Fruit fly (Drosophila melanogaster) whole organism, wandering third instar larva: ENCODE results near the gene Irbp18.

ENCODE experiments used
- Abd-B ChIP-seq: fragments of >200 bp; optimal IDR thresholded peaks from 2 replicates; lab custom pipeline; 2017; ENCODE audit warnings: missing biosample characterization, missing genetic modification characterization
- CG32264 ChIP-seq: fragments of 200-800 bp; sonication (Bioruptor generic); optimal IDR thresholded peaks from 2 replicates; lab custom pipeline; 2016; ENCODE audit warnings: missing biosample characterization, missing genetic modification characterization
- CG9705 ChIP-seq: fragments of 200-800 bp; sonication (Bioruptor generic); optimal IDR thresholded peaks from 2 replicates; lab custom pipeline; 2018; ENCODE audit warnings: missing biosample characterization, mild to moderate bottlenecking, missing genetic modification characterization
- CrebA ChIP-seq: fragments of 200-800 bp; sonication (Bioruptor generic); optimal IDR thresholded peaks from 2 replicates; lab custom pipeline; 2016; ENCODE audit warnings: missing biosample characterization, mild to moderate bottlenecking, missing genetic modification characterization, borderline replicate concordance
- Dfd ChIP-seq: fragments of >200 bp; optimal IDR thresholded peaks from 2 replicates; lab custom pipeline; 2017; ENCODE audit warnings: missing biosample characterization, missing genetic modification characterization
- Dif ChIP-seq: fragments of 200-275, 200-300 bp; sonication (Bioruptor generic); optimal IDR thresholded peaks from 2 replicates; lab custom pipeline; 2018; ENCODE audit warnings: missing biosample characterization, missing genetic modification characterization; ENCODE audit not compliant: partially characterized antibody
- GATAd ChIP-seq: sonication (Bioruptor generic); optimal IDR thresholded peaks from 2 replicates; lab custom pipeline; 2016; ENCODE audit warnings: missing biosample characterization, missing genetic modification characterization
- HLH106 ChIP-seq: fragments of 200-800 bp; optimal IDR thresholded peaks from 3 replicates; lab custom pipeline; 2019; ENCODE audit warnings: missing biosample characterization, mild to moderate bottlenecking, missing genetic modification characterization, moderate library complexity
- Hnf4 ChIP-seq: fragments of 200-800 bp; sonication (Bioruptor generic); optimal IDR thresholded peaks from 2 replicates; lab custom pipeline; 2016; ENCODE audit warnings: missing biosample characterization, mild to moderate bottlenecking, missing genetic modification characterization
- Hr78 ChIP-seq: fragments of >200 bp; optimal IDR thresholded peaks from 2 replicates; lab custom pipeline; 2017; ENCODE audit warnings: missing biosample characterization, missing genetic modification characterization
- Hr83 ChIP-seq: fragments of 200-300 bp; sonication (Bioruptor generic); optimal IDR thresholded peaks from 2 replicates; lab custom pipeline; 2016; ENCODE audit warnings: missing biosample characterization, mild to moderate bottlenecking, missing genetic modification characterization, moderate library complexity; ENCODE audit not compliant: poor library complexity, severe bottlenecking
- Jra ChIP-seq: sonication (Bioruptor generic); optimal IDR thresholded peaks from 2 replicates; lab custom pipeline; 2016; ENCODE audit warnings: missing biosample characterization, missing genetic modification characterization
- Mio ChIP-seq: sonication (Bioruptor generic); optimal IDR thresholded peaks from 2 replicates; lab custom pipeline; 2016; ENCODE audit warnings: missing biosample characterization, missing genetic modification characterization
- Myc ChIP-seq: fragments of >200 bp; optimal IDR thresholded peaks from 2 replicates; lab custom pipeline; 2017
- N ChIP-seq: fragments of >200 bp; optimal IDR thresholded peaks from 2 replicates; lab custom pipeline; 2018; ENCODE audit warnings: missing biosample characterization, missing external identifiers, missing genetic modification characterization
- OdsH ChIP-seq: fragments of 200-800 bp; sonication (Bioruptor generic); optimal IDR thresholded peaks from 2 replicates; lab custom pipeline; 2016; ENCODE audit warnings: missing biosample characterization, mild to moderate bottlenecking, missing genetic modification characterization
- Rel ChIP-seq, 2 experiments: fragments of 200-800 bp; sonication (Bioruptor generic) in 1 of 2; optimal IDR thresholded peaks; 2 replicates in 1 of 2; 3 replicates in 1 of 2; lab custom pipeline; 2016 to 2019; ENCODE audit warnings: mild to moderate bottlenecking in 2 of 2, missing biosample characterization in 2 of 2, missing genetic modification characterization in 2 of 2, moderate library complexity in 1 of 2
- Sp1 ChIP-seq: fragments of 200-800 bp; sonication (Bioruptor generic); optimal IDR thresholded peaks from 3 replicates; lab custom pipeline; 2019; ENCODE audit warnings: missing biosample characterization, mild to moderate bottlenecking, missing genetic modification characterization, moderate library complexity
- Vsx2 ChIP-seq: fragments of 200-300, 225-300 bp; sonication (Bioruptor generic); optimal IDR thresholded peaks from 2 replicates; lab custom pipeline; 2018; ENCODE audit warnings: missing biosample characterization, missing genetic modification characterization; ENCODE audit not compliant: partially characterized antibody
- br ChIP-seq: fragments of 200-800 bp; sonication (Bioruptor generic); optimal IDR thresholded peaks from 2 replicates; lab custom pipeline; 2016; ENCODE audit warnings: missing biosample characterization, missing genetic modification characterization
- brk ChIP-seq: fragments of 200-800 bp; sonication (Bioruptor generic); optimal IDR thresholded peaks from 2 replicates; lab custom pipeline; 2016; ENCODE audit warnings: missing biosample characterization, mild to moderate bottlenecking, missing genetic modification characterization
- dl ChIP-seq, 2 experiments: fragments of 175-275, 200-275 bp in 1 of 2; fragments of 200-275 bp in 1 of 2; sonication (Bioruptor generic); optimal IDR thresholded peaks; lab custom pipeline; 2018; ENCODE audit warnings: mild to moderate bottlenecking in 2 of 2, missing biosample characterization in 2 of 2, missing genetic modification characterization in 2 of 2, moderate library complexity in 2 of 2; ENCODE audit not compliant: partially characterized antibody in 2 of 2, insufficient read depth in 1 of 2
- dmrt93B ChIP-seq: fragments of 200-800 bp; sonication (Bioruptor generic); optimal IDR thresholded peaks from 2 replicates; lab custom pipeline; 2018; ENCODE audit warnings: missing biosample characterization, mild to moderate bottlenecking, missing genetic modification characterization
- dsf ChIP-seq: sonication (Bioruptor generic); optimal IDR thresholded peaks from 2 replicates; lab custom pipeline; 2016; ENCODE audit warnings: missing biosample characterization, missing genetic modification characterization, borderline replicate concordance
- ey ChIP-seq: fragments of 200-800 bp; sonication (Bioruptor generic); optimal IDR thresholded peaks from 2 replicates; lab custom pipeline; 2016; ENCODE audit warnings: missing biosample characterization, missing genetic modification characterization
- foxo ChIP-seq, 2 experiments: fragments of 200-800 bp; sonication (Bioruptor generic); optimal IDR thresholded peaks; 2 replicates in 1 of 2; 3 replicates in 1 of 2; lab custom pipeline; 2016 to 2017; ENCODE audit warnings: missing biosample characterization in 2 of 2, missing genetic modification characterization in 2 of 2
- fru ChIP-seq: fragments of 200-800 bp; sonication (Bioruptor generic); optimal IDR thresholded peaks from 3 replicates; lab custom pipeline; 2016; ENCODE audit warnings: missing biosample characterization, mild to moderate bottlenecking, missing genetic modification characterization
- h ChIP-seq: fragments of 200-800 bp; sonication (Bioruptor generic); optimal IDR thresholded peaks from 3 replicates; lab custom pipeline; 2016; ENCODE audit warnings: missing biosample characterization, mild to moderate bottlenecking, missing genetic modification characterization
- jim ChIP-seq: fragments of 175-275, 200-325 bp; sonication (Bioruptor generic); optimal IDR thresholded peaks from 2 replicates; lab custom pipeline; 2016; ENCODE audit warnings: missing biosample characterization, mild to moderate bottlenecking, missing genetic modification characterization
- pan ChIP-seq: fragments of >200 bp; optimal IDR thresholded peaks from 2 replicates; lab custom pipeline; 2017
- psq ChIP-seq: fragments of 200-800 bp; sonication (Bioruptor generic); optimal IDR thresholded peaks from 3 replicates; lab custom pipeline; 2017; ENCODE audit warnings: missing biosample characterization, mild to moderate bottlenecking, missing genetic modification characterization, moderate library complexity
- rgr ChIP-seq: fragments of 200-800 bp; sonication (Bioruptor generic); optimal IDR thresholded peaks from 3 replicates; lab custom pipeline; 2016; ENCODE audit warnings: missing biosample characterization, mild to moderate bottlenecking, missing genetic modification characterization
- sage ChIP-seq: fragments of 200-800 bp; sonication (Bioruptor generic); optimal IDR thresholded peaks from 2 replicates; lab custom pipeline; 2016; ENCODE audit warnings: missing biosample characterization, mild to moderate bottlenecking, missing genetic modification characterization
- sv ChIP-seq: fragments of 200-800 bp; sonication (Bioruptor generic); optimal IDR thresholded peaks from 3 replicates; lab custom pipeline; 2016; ENCODE audit warnings: missing biosample characterization, missing genetic modification characterization
- tai ChIP-seq: sonication (Bioruptor generic); optimal IDR thresholded peaks from 2 replicates; lab custom pipeline; 2016; ENCODE audit warnings: missing biosample characterization, missing genetic modification characterization
- usp ChIP-seq: fragments of >200 bp; optimal IDR thresholded peaks from 2 replicates; lab custom pipeline; 2017; ENCODE audit warnings: missing biosample characterization, missing genetic modification characterization
- woc ChIP-seq: sonication (Bioruptor generic); optimal IDR thresholded peaks from 2 replicates; lab custom pipeline; 2016; ENCODE audit warnings: missing biosample characterization, mild to moderate bottlenecking, missing genetic modification characterization

Irbp18 gene

dm6 chr3L:11097982-11098663 is at the start of gene Irbp18, which contains the start of gene APP-BP1:
Gene Irbp18, minus strand, starts transcription at chr3L:11098186.
Gene APP-BP1, plus strand, starts transcription at chr3L:11098412.
- peak; percentile 95 for TF ChIP-seq br (GFP tag; lab: Kevin White, UChicago)
- peak; percentile 93 for TF ChIP-seq tai
- TF ChIP-seq Hnf4 (GFP tag; lab: Kevin White, UChicago), result peak; percentile 92
- peak; percentile 80 for TF ChIP-seq dsf
- peak; percentile 97 for TF ChIP-seq sv (GFP tag; lab: Kevin White, UChicago)
- TF ChIP-seq psq (GFP tag; lab: Kevin White, UChicago), result peak; percentile 91
- no peak for TF ChIP-seq jim (GFP tag; lab: Kevin White, UChicago)
- peak; percentile 93 for TF ChIP-seq Jra (GFP tag; lab: Kevin White, UChicago)
- no peak for TF ChIP-seq CrebA (GFP tag; lab: Kevin White, UChicago)
- TF ChIP-seq HLH106 (tag; lab: Kevin White, UChicago), result peak; percentile 92
- peak; percentile 95 for TF ChIP-seq rgr (GFP tag; lab: Kevin White, UChicago)
- peak; percentile 94 for TF ChIP-seq OdsH (GFP tag; lab: Kevin White, UChicago)
- no peak for TF ChIP-seq Dif (GFP tag; lab: Kevin White, UChicago)
- peak; percentile 88 for TF ChIP-seq brk
- no peak for TF ChIP-seq Abd-B (GFP tag; lab: Kevin White, UChicago)
- peak; percentile 96 for TF ChIP-seq h (GFP tag; lab: Kevin White, UChicago)
- peak; percentile 39 for TF ChIP-seq Mio (GFP tag; lab: Kevin White, UChicago)
- peak; percentile 86 for TF ChIP-seq dmrt93B (GFP tag; lab: Kevin White, UChicago)
- TF ChIP-seq ey (GFP tag; lab: Kevin White, UChicago), result peak; percentile 95
- TF ChIP-seq usp, result no peak
- TF ChIP-seq dl (GFP tag; optimal IDR thresholded peaks at IDR 0.05; lab: Kevin White, UChicago; ENCODE audit: insufficient read depth in 1 of 2, partially characterized antibody in 2 of 2), result no peak
- peak; percentile 47 for TF ChIP-seq Myc (lab: Kevin White, UChicago)
- TF ChIP-seq CG9705, result peak; percentile 85
- peak; percentile 93 for TF ChIP-seq Sp1 (GFP tag; lab: Kevin White, UChicago)
- TF ChIP-seq Dfd (GFP tag; lab: Kevin White, UChicago), result no peak
- TF ChIP-seq foxo (GFP tag; optimal IDR thresholded peaks at IDR 0.05; lab: Kevin White, UChicago), result peak; percentile 79 to 96
- TF ChIP-seq N, result no peak
- peak; percentile 87 for TF ChIP-seq sage (GFP tag; lab: Kevin White, UChicago)
- peak; percentile 81 for TF ChIP-seq GATAd (GFP tag; lab: Kevin White, UChicago)
- TF ChIP-seq CG32264, result peak; percentile 88
- TF ChIP-seq Hr83, result peak; percentile 82
- no peak for TF ChIP-seq Vsx2 (GFP tag; lab: Kevin White, UChicago)
- peak; percentile 89 for TF ChIP-seq woc
- peak; percentile 70 for TF ChIP-seq Rel (GFP tag; optimal IDR thresholded peaks at IDR 0.05; lab: Kevin White, UChicago)
- TF ChIP-seq Rel (tag; optimal IDR thresholded peaks at IDR 0.05; lab: Kevin White, UChicago), result peak; percentile 71
- no peak for TF ChIP-seq pan
- TF ChIP-seq fru (GFP tag; lab: Kevin White, UChicago), result peak; percentile 96
- TF ChIP-seq, all 38 proteins: peak for 26

dm6 chr3L:11147675-11148074 is 49.7 kb upstream of the Irbp18 start:
- TF ChIP-seq Vsx2 (GFP tag; lab: Kevin White, UChicago) (no peak), sv (GFP tag; lab: Kevin White, UChicago) (no peak), CrebA (GFP tag; lab: Kevin White, UChicago) (no peak), pan (no peak), Jra (GFP tag; lab: Kevin White, UChicago) (no peak), ey (GFP tag; lab: Kevin White, UChicago) (no peak), fru (GFP tag; lab: Kevin White, UChicago) (no peak), tai (no peak), br (GFP tag; lab: Kevin White, UChicago) (no peak), Hr78 (no peak), Dfd (GFP tag; lab: Kevin White, UChicago) (no peak), psq (GFP tag; lab: Kevin White, UChicago) (no peak), Myc (lab: Kevin White, UChicago) (no peak), Hr83 (no peak), Dif (GFP tag; lab: Kevin White, UChicago) (no peak), Rel (GFP tag; optimal IDR thresholded peaks at IDR 0.05; lab: Kevin White, UChicago) (no peak), Rel (tag; optimal IDR thresholded peaks at IDR 0.05; lab: Kevin White, UChicago) (no peak)
